Worm (Caenorhabditis elegans): Measurements from ENCODE around the gene K01B6.3.

K01B6.3 gene

ce11 chrIII:9319641-9320040 lies 19.6 kb downstream of the K01B6.3 start, which contains the start of gene C40H1.9:
TSS of gene C40H1.9 (plus strand) at chrIII:9319941.
- TF ChIP-seq aly-1 (tag; optimal IDR thresholded peaks at IDR 0.05) = no peak
- no peak for TF ChIP-seq hmbx-1 (tag; optimal IDR thresholded peaks at IDR 0.05)

ce11 chrIII:9322010-9322409 lies 22.0 kb downstream of the K01B6.3 start, which contains the start of gene cpb-1:
TSS of gene cpb-1 (plus strand) at chrIII:9322310.
- TF ChIP-seq aly-1 (tag; optimal IDR thresholded peaks at IDR 0.05) (no peak), tra-4 (tag; optimal IDR thresholded peaks at IDR 0.05) (no peak), tbx-37 (GFP tag; conservative IDR thresholded peaks at IDR 0.05) (no peak), F13C5.2 (tag; optimal IDR thresholded peaks at IDR 0.05) (no peak)

DNA sequence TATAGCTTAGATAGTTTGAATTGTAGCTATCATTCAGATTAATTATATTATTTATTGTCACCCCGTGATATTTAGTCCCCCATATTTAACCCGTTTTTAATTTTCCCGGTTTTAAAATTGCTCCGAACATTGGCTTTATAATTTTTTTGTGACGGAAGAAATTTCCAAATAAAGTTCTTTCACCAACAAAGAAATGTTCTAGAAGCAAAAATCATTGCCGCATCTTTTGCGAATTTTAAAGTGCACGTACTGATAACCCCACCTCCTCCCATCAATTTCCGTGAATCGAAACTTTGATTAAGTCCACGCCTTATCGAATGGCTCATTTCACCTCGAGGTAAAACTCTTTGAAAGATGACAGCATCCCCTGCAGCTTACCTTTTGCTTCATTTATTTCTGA lies 24.7 kb downstream of the K01B6.3 start, which contains the start of gene C40H1.7:
TSS of gene C40H1.7 (plus strand) at position 301 of the 400 bp plus-strand sequence.
- no peak for TF ChIP-seq F13C5.2 (tag; optimal IDR thresholded peaks at IDR 0.05)
- TF ChIP-seq scrt-1 (GFP tag; IDR thresholded peaks at IDR 0.05) = no peak
- TF ChIP-seq ets-7 (tag; optimal IDR thresholded peaks at IDR 0.05) = no peak
- TF ChIP-seq hmg-4 (GFP tag; optimal IDR thresholded peaks at IDR 0.05) = no peak
- TF ChIP-seq hnd-1 (tag; optimal IDR thresholded peaks at IDR 0.05) = no peak
- TF ChIP-seq tbx-11 (GFP tag; IDR thresholded peaks at IDR 0.05) = no peak
- TF ChIP-seq ceh-13 (GFP tag; optimal IDR thresholded peaks at IDR 0.05) = no peak
- TF ChIP-seq tbx-37 (GFP tag; conservative IDR thresholded peaks at IDR 0.05) = no peak

- TF ChIP-seq hmbx-1 (tag; optimal IDR thresholded peaks at IDR 0.05) (no peak), tbx-37 (GFP tag; conservative IDR thresholded peaks at IDR 0.05) (no peak), hnd-1 (tag; optimal IDR thresholded peaks at IDR 0.05) (no peak), B0310.2 (tag; optimal IDR thresholded peaks at IDR 0.05) (no peak), hmg-4 (GFP tag; optimal IDR thresholded peaks at IDR 0.05) (no peak), tbx-11 (GFP tag; IDR thresholded peaks at IDR 0.05) (no peak), ama-1 (optimal IDR thresholded peaks at IDR 0.05) (no peak), flt-1 (GFP tag; IDR thresholded peaks at IDR 0.05) (no peak), tra-4 (tag; optimal IDR thresholded peaks at IDR 0.05) (no peak), sea-1 (GFP tag; conservative IDR thresholded peaks at IDR 0.05) (no peak), pes-1 (GFP tag; IDR thresholded peaks at IDR 0.05) (no peak), scrt-1 (GFP tag; IDR thresholded peaks at IDR 0.05) (no peak), ets-7 (tag; optimal IDR thresholded peaks at IDR 0.05) (no peak)
Observed at ce11 chrIII:9326528-9326927, 26.5 kb downstream of the K01B6.3 start.

DNA sequence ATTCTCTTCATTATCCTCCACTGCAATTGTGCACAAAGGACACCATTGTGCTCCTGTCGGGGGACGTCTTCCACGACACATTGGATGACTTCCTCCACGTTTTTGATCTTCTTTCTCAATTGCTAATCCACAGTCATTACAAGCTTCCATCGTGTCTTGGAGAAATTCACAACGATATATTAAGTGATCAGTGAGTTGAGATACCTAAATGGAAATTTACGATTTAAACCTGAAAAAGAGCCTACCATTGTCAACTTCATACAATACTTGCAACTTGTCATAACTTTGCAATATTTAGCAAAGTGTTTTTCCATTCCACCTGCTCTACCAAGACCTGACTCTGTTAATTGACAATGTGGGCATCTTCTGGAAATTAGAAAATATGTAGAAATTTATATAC lies 27.9 kb downstream of the K01B6.3 start:
- TF ChIP-seq B0310.2 (tag; optimal IDR thresholded peaks at IDR 0.05) = no peak
- no peak for TF ChIP-seq tbx-11 (GFP tag; IDR thresholded peaks at IDR 0.05)
- TF ChIP-seq hmbx-1 (tag; optimal IDR thresholded peaks at IDR 0.05) = no peak
- TF ChIP-seq pes-1 (GFP tag; IDR thresholded peaks at IDR 0.05) = no peak
- TF ChIP-seq sea-1 (GFP tag; conservative IDR thresholded peaks at IDR 0.05) = no peak
- TF ChIP-seq aly-1 (tag; optimal IDR thresholded peaks at IDR 0.05) = no peak
- TF ChIP-seq ets-7 (tag; optimal IDR thresholded peaks at IDR 0.05) = no peak
- TF ChIP-seq tbx-37 (GFP tag; conservative IDR thresholded peaks at IDR 0.05) = no peak
- no peak for TF ChIP-seq ama-1 (optimal IDR thresholded peaks at IDR 0.05)
- TF ChIP-seq flt-1 (GFP tag; IDR thresholded peaks at IDR 0.05) = no peak
- no peak for TF ChIP-seq tra-4 (tag; optimal IDR thresholded peaks at IDR 0.05)
- TF ChIP-seq hnd-1 (tag; optimal IDR thresholded peaks at IDR 0.05) = no peak

DNA sequence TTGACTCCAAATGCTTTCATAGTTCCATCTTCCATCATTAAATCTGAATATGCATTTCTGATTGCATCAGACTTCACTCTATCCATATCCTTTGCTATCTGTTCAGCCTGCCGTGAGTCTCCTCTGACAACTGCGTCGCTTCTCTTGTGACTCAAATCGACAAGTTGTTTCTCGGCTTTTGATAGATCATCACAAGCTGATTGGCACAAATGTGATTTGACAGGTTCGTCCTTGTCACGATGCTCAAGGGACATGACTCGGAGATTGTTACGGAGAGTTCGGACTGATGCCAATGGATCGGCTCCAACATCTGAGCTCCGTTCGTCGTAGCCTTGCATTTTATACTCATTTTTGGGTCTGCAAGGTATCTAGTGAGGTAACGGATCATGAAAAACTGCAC lies 28.7 kb downstream of the K01B6.3 start:
- TF ChIP-seq hmbx-1 (tag; optimal IDR thresholded peaks at IDR 0.05) = no peak
- no peak for TF ChIP-seq tbx-11 (GFP tag; IDR thresholded peaks at IDR 0.05)
- TF ChIP-seq tra-4 (tag; optimal IDR thresholded peaks at IDR 0.05) = no peak
- TF ChIP-seq ceh-13 (GFP tag; optimal IDR thresholded peaks at IDR 0.05) = no peak
- TF ChIP-seq sea-1 (GFP tag; conservative IDR thresholded peaks at IDR 0.05) = no peak
- no peak for TF ChIP-seq F13C5.2 (tag; optimal IDR thresholded peaks at IDR 0.05)
- TF ChIP-seq B0310.2 (tag; optimal IDR thresholded peaks at IDR 0.05) = no peak
- no peak for TF ChIP-seq flt-1 (GFP tag; IDR thresholded peaks at IDR 0.05)
- TF ChIP-seq scrt-1 (GFP tag; IDR thresholded peaks at IDR 0.05) = no peak
- TF ChIP-seq ceh-36 (tag; optimal IDR thresholded peaks at IDR 0.05) = no peak
- TF ChIP-seq ama-1 (optimal IDR thresholded peaks at IDR 0.05) = no peak
- TF ChIP-seq hnd-1 (tag; optimal IDR thresholded peaks at IDR 0.05) = no peak
- TF ChIP-seq pes-1 (GFP tag; IDR thresholded peaks at IDR 0.05) = no peak

DNA sequence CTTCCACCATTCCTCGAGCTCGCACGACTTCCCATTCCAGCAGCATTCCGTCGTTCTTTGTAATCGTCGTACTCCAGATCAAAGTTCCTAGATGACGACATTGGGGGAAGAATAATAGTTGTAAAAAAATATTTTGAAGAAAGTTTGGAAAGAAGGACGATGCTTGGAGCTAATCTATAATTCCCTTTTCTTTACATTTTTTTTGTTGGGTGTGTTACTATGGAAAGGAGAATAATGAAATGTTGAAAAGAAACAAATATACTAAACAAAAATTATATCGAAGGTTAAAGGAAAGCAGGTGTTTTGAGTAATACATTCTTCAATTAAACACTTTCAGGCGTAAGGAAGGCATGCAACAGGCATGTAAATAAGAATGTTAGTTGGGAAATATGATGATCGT lies 29.2 kb downstream of the K01B6.3 start, which contains the start of gene C40H1.3:
TSS of gene C40H1.3 (minus strand) at position 101 of the 400 bp plus-strand sequence.
- no peak for TF ChIP-seq tra-4 (tag; optimal IDR thresholded peaks at IDR 0.05)
- no peak for TF ChIP-seq tbx-11 (GFP tag; IDR thresholded peaks at IDR 0.05)
- no peak for TF ChIP-seq ets-7 (tag; optimal IDR thresholded peaks at IDR 0.05)
- no peak for TF ChIP-seq ceh-36 (tag; optimal IDR thresholded peaks at IDR 0.05)
- no peak for TF ChIP-seq tbx-37 (GFP tag; conservative IDR thresholded peaks at IDR 0.05)
- TF ChIP-seq hmbx-1 (tag; optimal IDR thresholded peaks at IDR 0.05) = no peak
- no peak for TF ChIP-seq aly-1 (tag; optimal IDR thresholded peaks at IDR 0.05)
- no peak for TF ChIP-seq B0310.2 (tag; optimal IDR thresholded peaks at IDR 0.05)
- no peak for TF ChIP-seq ceh-13 (GFP tag; optimal IDR thresholded peaks at IDR 0.05)
- TF ChIP-seq F13C5.2 (tag; optimal IDR thresholded peaks at IDR 0.05) = no peak
- TF ChIP-seq sea-1 (GFP tag; conservative IDR thresholded peaks at IDR 0.05) = no peak
- TF ChIP-seq hnd-1 (tag; optimal IDR thresholded peaks at IDR 0.05) = no peak
- no peak for TF ChIP-seq pes-1 (GFP tag; IDR thresholded peaks at IDR 0.05)
- TF ChIP-seq ama-1 (optimal IDR thresholded peaks at IDR 0.05) = no peak
- TF ChIP-seq scrt-1 (GFP tag; IDR thresholded peaks at IDR 0.05) = no peak
- no peak for TF ChIP-seq hmg-4 (GFP tag; optimal IDR thresholded peaks at IDR 0.05)
- no peak for TF ChIP-seq flt-1 (GFP tag; IDR thresholded peaks at IDR 0.05)

ce11 chrIII:9329790-9330366 lies 29.9 kb downstream of the K01B6.3 start, which contains the start of gene ttr-5:
TSS of gene ttr-5 (plus strand) at chrIII:9330316.
- TF ChIP-seq B0310.2 (tag; optimal IDR thresholded peaks at IDR 0.05) (no peak), F13C5.2 (tag; optimal IDR thresholded peaks at IDR 0.05) (no peak), ceh-13 (GFP tag; optimal IDR thresholded peaks at IDR 0.05) (no peak), aly-1 (tag; optimal IDR thresholded peaks at IDR 0.05) (no peak)

Measured in whole organism, early embryonic.